Worm (Caenorhabditis elegans) whole organism, L3 larva: Measurements from ENCODE around the gene Y11D7A.3.

Experiments used
- aly-2 ChIP-seq: fragments of 150-350 bp; optimal IDR thresholded peaks from 2 replicates; lab custom pipeline; 2014; ENCODE audit warnings: missing biosample characterization, missing genetic modification characterization
- lin-39 ChIP-seq: fragments of 150-350 bp; optimal IDR thresholded peaks from 2 replicates; lab custom pipeline; 2018; ENCODE audit warnings: missing biosample characterization, missing genetic modification reagents, missing genetic modification characterization
- nhr-23 ChIP-seq: fragments of 150-350 bp; optimal IDR thresholded peaks from 2 replicates; lab custom pipeline; 2014; ENCODE audit warnings: missing biosample characterization, missing genetic modification reagents, missing genetic modification characterization
- nhr-28 ChIP-seq: fragments of 150-350 bp; optimal IDR thresholded peaks from 2 replicates; lab custom pipeline; 2014; ENCODE audit warnings: missing biosample characterization, missing genetic modification characterization
- zag-1 ChIP-seq: fragments of 150-350 bp; optimal IDR thresholded peaks from 2 replicates; lab custom pipeline; 2014; ENCODE audit warnings: missing biosample characterization, missing genetic modification characterization
- ztf-11 ChIP-seq: fragments of 150-350 bp; optimal IDR thresholded peaks from 2 replicates; lab custom pipeline; 2014; ENCODE audit warnings: missing biosample characterization, missing genetic modification characterization

ce11 chrIV:9210841-9211240 lies 22.1 kb upstream of the Y11D7A.3 start:
- TF ChIP-seq nhr-28 (no peak), lin-39 (tag; lab: Kevin White, UChicago) (no peak), aly-2 (tag; lab: Kevin White, UChicago) (no peak), nhr-23 (no peak), ztf-11 (tag; lab: Kevin White, UChicago) (no peak), zag-1 (tag; lab: Kevin White, UChicago) (no peak)
